Worm (Caenorhabditis elegans) whole organism, midembryonic: Measurements from ENCODE around the gene gcy-9.

Experiments used
- T22C8.4 ChIP-seq: fragments of 200-800 bp; sonication (Bioruptor generic); IDR thresholded peaks from 2 replicates; pipeline ENCODE4 v1.3.6; 2022; ENCODE audit warnings: missing genetic modification characterization, missing compliant biosample characterization
- flt-1 ChIP-seq: fragments of 200-800 bp; sonication (Bioruptor generic); IDR thresholded peaks from 2 replicates; pipeline ENCODE4 v1.3.6; 2022; ENCODE audit warnings: missing genetic modification characterization, missing compliant biosample characterization
- klf-2 ChIP-seq: fragments of 200-800 bp; sonication (Bioruptor generic); conservative IDR thresholded peaks from 2 replicates; pipeline ENCODE4 v1.3.6; 2022; ENCODE audit warnings: missing genetic modification reagents, missing genetic modification characterization, missing compliant biosample characterization
- med-1 ChIP-seq: sonication (generic microtip); optimal IDR thresholded peaks from 2 replicates; lab custom pipeline; 2017; ENCODE audit warnings: missing genetic modification characterization, mild to moderate bottlenecking, missing compliant biosample characterization, antibody characterized with exemption, missing genetic modification reagents; ENCODE audit not compliant: insufficient read depth
- ref-1 ChIP-seq: fragments of 200-800 bp; sonication (Bioruptor generic); conservative IDR thresholded peaks from 2 replicates; pipeline ENCODE4 v1.3.6; 2022; ENCODE audit warnings: missing genetic modification reagents, missing genetic modification characterization, missing compliant biosample characterization
- ztf-29 ChIP-seq: fragments of 200-800 bp; sonication (Bioruptor generic); IDR thresholded peaks from 2 replicates; pipeline ENCODE4 v1.3.6; 2022; ENCODE audit warnings: missing genetic modification reagents, missing genetic modification characterization, missing compliant biosample characterization

DNA sequence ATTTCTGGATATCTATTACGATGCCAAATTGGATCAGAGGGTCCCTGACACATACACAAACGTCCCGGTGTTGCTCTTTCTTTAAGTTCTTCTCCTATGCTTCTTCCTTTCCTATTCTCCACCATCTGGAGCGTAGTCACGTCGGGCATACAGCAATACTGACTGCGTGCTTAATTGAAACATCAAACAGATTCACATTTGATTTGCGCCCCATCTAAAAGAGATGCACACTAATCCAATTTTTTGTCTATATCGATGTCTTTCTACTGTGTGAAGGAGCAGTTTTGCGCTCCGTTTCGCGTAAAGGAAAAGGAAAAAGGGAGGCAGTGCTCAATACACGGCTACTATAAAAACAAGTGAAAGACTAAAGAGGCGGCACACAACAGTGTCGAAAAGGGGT, 9.0 kb downstream of the gcy-9 start:
- no peak for TF ChIP-seq klf-2 (GFP tag; lab: Robert Waterston, UW)
- TF ChIP-seq ztf-29 (GFP tag; lab: Robert Waterston, UW): no peak
- no peak for TF ChIP-seq flt-1
- no peak for TF ChIP-seq ref-1
- no peak for TF ChIP-seq T22C8.4 (GFP tag; lab: Robert Waterston, UW)
- no peak for TF ChIP-seq med-1 (GFP tag; lab: Kevin White, UChicago)
